Worm (Caenorhabditis elegans) whole organism, mixed stage, embryonic: ENCODE results near the gene sop-2.

ENCODE experiments used
- M03D4.4 ChIP-seq: sonication (generic microtip); optimal IDR thresholded peaks from 2 replicates; lab custom pipeline; 2017; ENCODE audit warnings: mild to moderate bottlenecking, missing genetic modification characterization, missing compliant biosample characterization
- ham-2 ChIP-seq: fragments of 200-800 bp; sonication (Bioruptor generic); optimal IDR thresholded peaks from 2 replicates; lab custom pipeline; 2018; ENCODE audit warnings: mild to moderate bottlenecking, missing genetic modification characterization, missing compliant biosample characterization
- nhr-237 ChIP-seq: fragments of 150-350 bp; optimal IDR thresholded peaks from 2 replicates; lab custom pipeline; 2014; ENCODE audit warnings: missing biosample characterization, missing genetic modification characterization
- nhr-76 ChIP-seq: sonication (generic microtip); optimal IDR thresholded peaks from 2 replicates; lab custom pipeline; 2017; ENCODE audit warnings: missing biosample characterization, missing genetic modification characterization

ce11 chrII:12382625-12383562, 43.1 kb downstream of the sop-2 start, which contains the start of gene btb-14:
- TF ChIP-seq ham-2 (GFP tag; lab: Kevin White, UChicago) (no peak), nhr-237 (no peak), M03D4.4 (tag; lab: Kevin White, UChicago) (no peak), nhr-76 (tag; lab: Kevin White, UChicago) (no peak)
